Fruit fly (Drosophila melanogaster) whole organism: ENCODE results near the gene Uck.

Experiments
- CG8478 ChIP-seq: fragments of >200 bp; optimal IDR thresholded peaks from 2 replicates; lab custom pipeline; 2018; ENCODE audit warnings: inconsistent platforms
- pan ChIP-seq: fragments of >200 bp; optimal IDR thresholded peaks from 2 replicates; lab custom pipeline; 2017
- psq ChIP-seq: fragments of >200 bp; optimal IDR thresholded peaks from 2 replicates; lab custom pipeline; 2017
- usp ChIP-seq: fragments of >200 bp; optimal IDR thresholded peaks from 2 replicates; lab custom pipeline; 2017; ENCODE audit warnings: missing biosample characterization, missing genetic modification characterization, mixed read lengths

dm6 chr3R:24272232-24272631 lies 17.7 kb upstream of the Uck start:
- TF ChIP-seq CG8478 (lab: Kevin White, UChicago) (no peak), usp (GFP tag; lab: Kevin White, UChicago) (no peak), pan (lab: Kevin White, UChicago) (no peak), psq (lab: Kevin White, UChicago) (no peak)
